Fruit fly (Drosophila melanogaster): Measurements from ENCODE around the gene CG13643.

- TF ChIP-seq foxo (GFP tag; optimal IDR thresholded peaks at IDR 0.05) (no peak), OdsH (GFP tag; optimal IDR thresholded peaks at IDR 0.05) (no peak), Jra (GFP tag; optimal IDR thresholded peaks at IDR 0.05) (no peak), Dif (GFP tag; optimal IDR thresholded peaks at IDR 0.05; ENCODE audit: partially characterized antibody) (no peak), HLH106 (tag; optimal IDR thresholded peaks at IDR 0.05) (no peak), usp (GFP tag; optimal IDR thresholded peaks at IDR 0.05) (no peak), jim (GFP tag; optimal IDR thresholded peaks at IDR 0.05) (no peak), lola (GFP tag; optimal IDR thresholded peaks at IDR 0.05) (no peak), pan (optimal IDR thresholded peaks at IDR 0.05) (no peak), sv (GFP tag; optimal IDR thresholded peaks at IDR 0.05) (no peak), Mio (GFP tag; optimal IDR thresholded peaks at IDR 0.05) (no peak), sage (GFP tag; optimal IDR thresholded peaks at IDR 0.05) (no peak), CG32264 (GFP tag; optimal IDR thresholded peaks at IDR 0.05) (no peak), br (GFP tag; optimal IDR thresholded peaks at IDR 0.05) (no peak)
These were observed 28.9 kb downstream of the CG13643 start, which contains the start of the genes CG11089 and CG31381 for dm6 chr3R:24876843-24877457.
